Worm (Caenorhabditis elegans) whole organism, L2 larva: ENCODE measurements around the gene gbh-1.

ENCODE experiments used
- F13H6.1 ChIP-seq: sonication (generic microtip); optimal IDR thresholded peaks from 2 replicates; lab custom pipeline; 2016; ENCODE audit warnings: missing genetic modification characterization, missing compliant biosample characterization
- R02D3.7 ChIP-seq: fragments of 150-350 bp; optimal IDR thresholded peaks from 2 replicates; lab custom pipeline; 2014; ENCODE audit warnings: missing biosample characterization, missing genetic modification characterization
- ZK546.5 ChIP-seq: sonication (generic microtip); optimal IDR thresholded peaks from 2 replicates; lab custom pipeline; 2017; ENCODE audit warnings: missing biosample characterization, missing genetic modification characterization
- alr-1 ChIP-seq: fragments of 150-350 bp; optimal IDR thresholded peaks from 2 replicates; lab custom pipeline; 2014; ENCODE audit warnings: missing biosample characterization, missing genetic modification characterization
- ama-1 ChIP-seq: fragments of 150-350 bp; optimal IDR thresholded peaks from 2 replicates; lab custom pipeline; 2018; ENCODE audit warnings: inconsistent platforms
- blmp-1 ChIP-seq: sonication (generic microtip); optimal IDR thresholded peaks from 2 replicates; lab custom pipeline; 2017; ENCODE audit warnings: missing genetic modification characterization, mild to moderate bottlenecking, missing compliant biosample characterization, antibody characterized with exemption, moderate library complexity; ENCODE audit not compliant: insufficient read depth
- crh-2 ChIP-seq: sonication (generic microtip); optimal IDR thresholded peaks from 2 replicates; lab custom pipeline; 2017; ENCODE audit warnings: missing biosample characterization, missing genetic modification characterization
- dmd-4 ChIP-seq: sonication (generic microtip); optimal IDR thresholded peaks from 2 replicates; lab custom pipeline; 2017; ENCODE audit warnings: missing biosample characterization, missing genetic modification characterization
- elt-1 ChIP-seq: fragments of 150-350 bp; optimal IDR thresholded peaks from 2 replicates; lab custom pipeline; 2014; ENCODE audit warnings: missing biosample characterization, missing genetic modification characterization
- elt-3 ChIP-seq: sonication (generic microtip); optimal IDR thresholded peaks from 2 replicates; lab custom pipeline; 2017; ENCODE audit warnings: missing biosample characterization, missing genetic modification characterization
- fos-1 ChIP-seq: fragments of 150-350 bp; optimal IDR thresholded peaks from 2 replicates; lab custom pipeline; 2014; ENCODE audit warnings: missing biosample characterization, missing genetic modification characterization
- gmeb-1 ChIP-seq: fragments of 150-350 bp; optimal IDR thresholded peaks from 2 replicates; lab custom pipeline; 2014; ENCODE audit warnings: missing biosample characterization, missing genetic modification characterization
- lin-11 ChIP-seq: fragments of 150-350 bp; sonication (generic microtip); optimal IDR thresholded peaks from 2 replicates; lab custom pipeline; 2014; ENCODE audit warnings: missing biosample characterization, missing genetic modification characterization, inconsistent platforms, mixed read lengths
- lin-39 ChIP-seq: fragments of 150-350 bp; optimal IDR thresholded peaks from 2 replicates; lab custom pipeline; 2014; ENCODE audit warnings: missing biosample characterization, missing genetic modification reagents, missing genetic modification characterization
- mab-5 ChIP-seq: fragments of 150-350 bp; optimal IDR thresholded peaks from 2 replicates; lab custom pipeline; 2014; ENCODE audit warnings: missing biosample characterization, missing genetic modification characterization
- mbf-1 ChIP-seq: sonication (generic microtip); optimal IDR thresholded peaks from 2 replicates; lab custom pipeline; 2017; ENCODE audit warnings: missing biosample characterization, missing genetic modification characterization
- nhr-10 ChIP-seq: sonication (generic microtip); optimal IDR thresholded peaks from 2 replicates; lab custom pipeline; 2017; ENCODE audit warnings: missing biosample characterization, missing genetic modification characterization
- nhr-237 ChIP-seq: fragments of 150-350 bp; optimal IDR thresholded peaks from 2 replicates; lab custom pipeline; 2014; ENCODE audit warnings: missing biosample characterization, missing genetic modification characterization
- nhr-25 ChIP-seq: fragments of 150-350 bp; sonication (generic microtip); optimal IDR thresholded peaks from 3 replicates; lab custom pipeline; 2014; ENCODE audit warnings: missing biosample characterization, missing genetic modification characterization
- nhr-6 ChIP-seq: fragments of 150-350 bp; optimal IDR thresholded peaks from 2 replicates; lab custom pipeline; 2014; ENCODE audit warnings: missing biosample characterization, missing genetic modification characterization
- nhr-77 ChIP-seq: fragments of 150-350 bp; optimal IDR thresholded peaks from 2 replicates; lab custom pipeline; 2014; ENCODE audit warnings: missing biosample characterization, missing genetic modification characterization
- peb-1 ChIP-seq: fragments of 150-350 bp; optimal IDR thresholded peaks from 2 replicates; lab custom pipeline; 2014; ENCODE audit warnings: missing biosample characterization, missing genetic modification characterization
- sem-4 ChIP-seq: fragments of 150-350 bp; optimal IDR thresholded peaks from 2 replicates; lab custom pipeline; 2014; ENCODE audit warnings: missing biosample characterization, missing genetic modification reagents, missing genetic modification characterization
- sma-3 ChIP-seq: sonication (generic microtip); optimal IDR thresholded peaks from 2 replicates; lab custom pipeline; 2016; ENCODE audit warnings: missing genetic modification reagents, missing genetic modification characterization, missing compliant biosample characterization
- sma-9 ChIP-seq, 2 experiments: fragments of 150-350 bp in 1 of 2; sonication (generic microtip) in 1 of 2; optimal IDR thresholded peaks; 2 replicates each; lab custom pipeline; 2014 to 2016; ENCODE audit warnings: missing genetic modification characterization in 2 of 2, mild to moderate bottlenecking in 1 of 2, missing biosample characterization in 1 of 2, missing compliant biosample characterization in 1 of 2, missing genetic modification reagents in 1 of 2, moderate library complexity in 1 of 2
- unc-55 ChIP-seq: fragments of 150-350 bp; sonication (generic microtip); optimal IDR thresholded peaks from 3 replicates; lab custom pipeline; 2014; ENCODE audit warnings: missing biosample characterization, missing genetic modification reagents, missing genetic modification characterization
- zag-1 ChIP-seq: fragments of 150-350 bp; optimal IDR thresholded peaks from 2 replicates; lab custom pipeline; 2014; ENCODE audit warnings: missing biosample characterization, missing genetic modification characterization
- ztf-1 ChIP-seq: fragments of 200-800 bp; sonication (Bioruptor generic); conservative IDR thresholded peaks from 2 replicates; pipeline ENCODE4 v1.3.6; 2022; ENCODE audit warnings: missing genetic modification characterization, missing compliant biosample characterization
- ztf-4 ChIP-seq: fragments of 150-350 bp; optimal IDR thresholded peaks from 2 replicates; lab custom pipeline; 2014; ENCODE audit warnings: missing biosample characterization, missing genetic modification characterization

The gbh-1 gene

ce11 chrII:10706901-10707300 is 13.3 kb upstream of the gbh-1 start, which contains the start of gene col-80:
Gene col-80 (plus strand): TSS chrII:10707201.
- no peak for TF ChIP-seq elt-1 (tag; lab: Kevin White, UChicago)
- TF ChIP-seq ama-1 (lab: Kevin White, UChicago), result no peak
- TF ChIP-seq nhr-237 (tag; lab: Kevin White, UChicago), result no peak
- no peak for TF ChIP-seq alr-1 (tag; lab: Kevin White, UChicago)
- TF ChIP-seq peb-1 (tag; lab: Kevin White, UChicago), result no peak
- TF ChIP-seq sma-3 (GFP tag; lab: Kevin White, UChicago), result no peak
- TF ChIP-seq blmp-1, result no peak
- no peak for TF ChIP-seq lin-39 (tag; lab: Kevin White, UChicago)
- TF ChIP-seq mbf-1, result no peak
- no peak for TF ChIP-seq zag-1 (tag; lab: Kevin White, UChicago)
- TF ChIP-seq dmd-4, result no peak
- no peak for TF ChIP-seq nhr-25 (tag; lab: Kevin White, UChicago)
- no peak for TF ChIP-seq mab-5
- TF ChIP-seq elt-3 (tag; lab: Kevin White, UChicago), result no peak
- no peak for TF ChIP-seq unc-55 (GFP tag; lab: Kevin White, UChicago)
- TF ChIP-seq ztf-1 (GFP tag; lab: Robert Waterston, UW), result no peak
- no peak for TF ChIP-seq F13H6.1 (tag; lab: Kevin White, UChicago)

ce11 chrII:10706038-10706437 is 12.4 kb upstream of the gbh-1 start:
- TF ChIP-seq alr-1 (tag; lab: Kevin White, UChicago), result no peak
- no peak for TF ChIP-seq gmeb-1 (tag; lab: Kevin White, UChicago)
- TF ChIP-seq blmp-1, result peak; percentile 94
- TF ChIP-seq nhr-77 (tag; lab: Kevin White, UChicago), result no peak
- peak; percentile 75 for TF ChIP-seq nhr-25 (tag; lab: Kevin White, UChicago)
- no peak for TF ChIP-seq nhr-6 (tag; lab: Kevin White, UChicago)
- TF ChIP-seq ztf-4 (tag; lab: Kevin White, UChicago), result no peak

ce11 chrII:10705347-10705996 is 11.9 kb upstream of the gbh-1 start:
- no peak for TF ChIP-seq sem-4 (tag; lab: Kevin White, UChicago)
- no peak for TF ChIP-seq mab-5
- TF ChIP-seq lin-39 (tag; lab: Kevin White, UChicago), result no peak
- no peak for TF ChIP-seq mbf-1
- TF ChIP-seq zag-1 (tag; lab: Kevin White, UChicago), result no peak
- TF ChIP-seq nhr-10, result no peak

ce11 chrII:10704575-10705170 is 11.1 kb upstream of the gbh-1 start, which contains the start of gene col-39:
Gene col-39 (plus strand): TSS chrII:10704916.
- peak; percentile 51 for TF ChIP-seq blmp-1
- TF ChIP-seq lin-11 (tag; lab: Kevin White, UChicago), result no peak
- TF ChIP-seq ama-1 (lab: Kevin White, UChicago), result peak; percentile 41
- TF ChIP-seq nhr-25 (tag; lab: Kevin White, UChicago), result peak; percentile 48

- no peak for TF ChIP-seq nhr-77 (tag; lab: Kevin White, UChicago)
- TF ChIP-seq elt-3 (tag; lab: Kevin White, UChicago), result no peak
- no peak for TF ChIP-seq fos-1 (tag; lab: Kevin White, UChicago)
- TF ChIP-seq ZK546.5, result no peak
- TF ChIP-seq crh-2 (tag; lab: Kevin White, UChicago), result no peak
- TF ChIP-seq sma-9 (GFP tag; optimal IDR thresholded peaks at IDR 0.05; lab: Kevin White, UChicago), result peak; percentile 9
- no peak for TF ChIP-seq sma-9 (tag; optimal IDR thresholded peaks at IDR 0.05; lab: Kevin White, UChicago)
- peak; percentile 40 for TF ChIP-seq nhr-25 (tag; lab: Kevin White, UChicago)
- TF ChIP-seq, all 48 proteins: peak for 2
Observed at ce11 chrII:10703594-10704384, 10.2 kb upstream of the gbh-1 start, which contains the start of gene col-79. Gene col-79 (plus strand): TSS chrII:10703613.

- no peak for TF ChIP-seq fos-1 (tag; lab: Kevin White, UChicago)
- TF ChIP-seq elt-3 (tag; lab: Kevin White, UChicago), result no peak
- TF ChIP-seq R02D3.7 (tag; lab: Kevin White, UChicago), result no peak
Observed at ce11 chrII:10696060-10696459, 2.5 kb upstream of the gbh-1 start.
